Fruit fly (Drosophila melanogaster) Kc167 (cell line): ENCODE measurements around the gene dec.

ENCODE experiments used
- Myc ChIP-seq: fragments of >200 bp; optimal IDR thresholded peaks from 2 replicates; lab custom pipeline; 2017; ENCODE audit warnings: missing external identifiers
- Sin3A ChIP-seq: fragments of >200 bp; optimal IDR thresholded peaks from 2 replicates; lab custom pipeline; 2018; ENCODE audit warnings: missing external identifiers
- h ChIP-seq: fragments of >200 bp; optimal IDR thresholded peaks from 3 replicates; lab custom pipeline; 2018; ENCODE audit warnings: missing external identifiers
- insv ChIP-seq: fragments of >200 bp; optimal IDR thresholded peaks from 3 replicates; lab custom pipeline; 2018; ENCODE audit warnings: missing external identifiers
- psq ChIP-seq: fragments of >200 bp; optimal IDR thresholded peaks from 2 replicates; lab custom pipeline; 2017; ENCODE audit warnings: missing external identifiers
- ttk ChIP-seq: sonication (Bioruptor generic); optimal IDR thresholded peaks from 2 replicates; lab custom pipeline; 2017; ENCODE audit warnings: missing external identifiers

dec gene

DNA sequence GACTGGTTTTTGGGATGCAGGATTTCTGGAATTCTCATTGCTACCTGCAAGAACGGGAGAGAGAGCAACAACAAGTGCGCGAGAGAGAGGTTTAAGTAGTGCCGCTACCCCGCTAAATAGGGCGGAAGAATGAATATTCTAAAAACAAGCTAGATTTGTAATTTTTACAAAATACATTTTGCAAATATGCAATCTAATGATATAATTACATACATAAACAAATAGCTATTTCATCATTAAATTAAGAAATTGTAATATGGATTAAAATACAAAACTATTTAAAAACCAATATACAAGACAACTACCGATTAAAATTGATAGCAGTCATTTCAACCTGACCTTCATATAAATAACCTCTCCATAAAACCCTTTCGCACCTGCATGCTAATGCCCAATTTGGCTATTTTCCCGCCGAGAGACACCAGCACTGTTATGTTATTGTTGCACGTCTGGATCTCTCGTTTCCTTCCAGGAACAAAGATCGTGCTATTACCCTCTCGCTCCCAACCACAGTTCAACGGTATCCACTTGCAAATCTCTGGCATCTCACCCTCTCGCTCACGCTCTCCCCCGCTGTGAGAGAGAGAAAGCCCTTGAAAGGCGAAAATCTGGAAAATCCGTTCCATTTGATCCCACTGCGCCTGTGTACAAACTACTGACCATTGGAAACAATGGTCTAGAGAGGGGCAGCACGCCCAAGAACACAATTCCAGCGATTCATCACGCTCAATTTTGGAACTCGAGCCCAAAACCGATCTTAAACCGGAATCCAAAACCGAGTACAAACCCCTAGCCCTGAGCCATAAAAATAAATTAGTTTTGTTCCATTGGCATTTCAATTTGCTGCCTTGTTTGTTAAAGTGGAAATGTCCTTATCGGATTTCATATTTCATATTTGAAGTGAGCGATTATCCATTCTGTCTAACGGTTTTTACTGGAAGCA, 18.8 kb upstream of the dec start, which contains the start of gene Nek2:
Gene Nek2, minus strand, starts transcription at position 51 of the 943 bp plus-strand sequence.
- TF ChIP-seq Myc (lab: Kevin White, UChicago) (no peak), Sin3A (no peak), insv (lab: Kevin White, UChicago) (no peak), ttk (no peak), h (lab: Kevin White, UChicago) (no peak)

DNA sequence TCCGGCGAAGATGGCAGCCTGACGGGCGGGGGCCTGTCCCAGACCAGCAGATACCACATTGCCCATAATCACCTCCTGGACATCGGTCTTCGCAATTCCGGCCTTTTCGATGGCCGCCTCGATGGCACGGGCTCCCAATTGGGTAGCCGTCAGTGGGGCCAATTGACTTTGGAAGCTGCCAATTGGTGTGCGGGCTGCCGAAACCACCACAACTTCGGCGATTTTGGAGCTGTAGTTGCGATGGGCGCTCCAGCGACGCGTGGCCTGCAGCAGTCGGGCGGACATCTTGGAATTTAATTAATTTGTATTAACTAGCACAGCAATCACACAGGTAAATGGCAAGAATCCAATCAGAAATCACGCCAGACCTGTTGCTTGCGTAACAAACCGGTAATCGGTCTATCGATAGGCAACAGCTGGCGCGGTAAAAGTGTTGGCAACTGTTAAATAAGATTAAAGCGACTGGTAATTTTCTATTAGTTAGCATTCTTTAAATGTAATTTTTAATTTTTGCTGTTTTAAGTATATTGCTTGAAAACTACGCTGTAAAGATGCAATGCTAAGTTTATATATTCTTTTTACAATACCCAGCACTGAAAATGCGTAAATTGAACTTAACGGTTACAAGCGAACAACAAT, 15.5 kb upstream of the dec start, which contains the start of gene Acat1:
Gene Acat1, minus strand, starts transcription at position 400 of the 639 bp plus-strand sequence.
- TF ChIP-seq Sin3A (no peak), Myc (lab: Kevin White, UChicago) (no peak), insv (lab: Kevin White, UChicago) (no peak), h (lab: Kevin White, UChicago) (no peak), ttk (no peak), psq (lab: Kevin White, UChicago) (no peak)

DNA sequence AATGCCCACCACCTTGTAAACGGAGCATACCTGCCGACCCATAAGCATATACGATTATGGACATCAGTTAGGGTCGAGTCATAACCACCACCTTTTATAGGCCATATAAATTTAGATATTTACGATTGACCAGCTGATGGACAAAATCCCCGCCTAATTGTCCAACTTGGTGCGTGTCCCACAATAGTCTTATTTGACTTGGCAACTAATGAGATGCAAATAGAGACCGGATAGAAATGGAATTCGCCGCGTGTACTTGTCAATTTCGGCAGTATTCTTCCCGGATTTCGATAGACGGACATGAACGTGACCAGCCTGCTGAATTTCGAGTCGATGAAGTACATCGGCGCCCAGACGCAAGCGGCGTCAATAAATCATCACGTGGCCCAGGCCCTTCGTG, 11.3 kb upstream of the dec start, which contains the start of gene Ir7g:
Gene Ir7g, plus strand, starts transcription at position 301 of the 400 bp plus-strand sequence.
- TF ChIP-seq Sin3A (no peak), h (lab: Kevin White, UChicago) (no peak), ttk (no peak), insv (lab: Kevin White, UChicago) (no peak), Myc (lab: Kevin White, UChicago) (no peak), psq (lab: Kevin White, UChicago) (no peak)

DNA sequence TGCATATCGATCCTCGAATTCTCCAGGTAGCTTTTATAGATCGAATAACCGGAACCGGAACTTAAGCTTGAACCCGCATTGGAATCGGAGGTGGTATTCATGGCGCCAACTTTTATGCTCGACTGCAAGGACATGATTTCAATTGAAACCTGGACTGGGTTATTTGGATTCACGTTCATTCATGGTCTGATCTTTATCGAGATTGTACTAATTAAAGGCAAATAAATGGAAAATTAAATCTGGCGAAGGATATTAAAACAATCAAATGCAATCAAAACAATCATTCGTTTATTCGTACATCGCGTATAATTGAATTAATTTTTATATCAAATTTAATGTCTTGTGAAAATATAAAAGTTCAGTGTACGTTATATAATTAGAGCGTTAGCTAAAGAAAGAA, 10.9 kb upstream of the dec start, which contains the start of gene Ir7f:
Gene Ir7f, minus strand, starts transcription at position 101 of the 400 bp plus-strand sequence.
- TF ChIP-seq ttk (no peak), h (lab: Kevin White, UChicago) (no peak), Myc (lab: Kevin White, UChicago) (no peak), psq (lab: Kevin White, UChicago) (no peak), Sin3A (no peak), insv (lab: Kevin White, UChicago) (no peak)

DNA sequence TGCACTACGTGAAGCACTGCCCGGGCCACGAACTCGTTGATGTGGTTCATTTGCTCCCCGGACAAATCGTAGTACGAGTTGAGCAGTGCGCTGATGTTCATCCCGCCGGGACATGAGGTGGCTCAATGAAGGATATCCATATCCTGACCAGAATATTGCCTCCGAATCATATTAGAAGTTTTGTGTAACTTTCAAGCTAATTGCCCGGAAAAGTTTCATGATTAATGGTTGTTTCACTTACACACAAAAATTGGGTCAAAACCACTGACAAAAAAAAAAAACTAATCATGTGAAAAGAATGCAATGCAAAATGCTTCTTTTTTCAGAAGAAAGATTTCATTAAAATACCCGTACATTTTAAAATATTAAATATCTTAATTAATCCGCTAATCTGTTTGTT, 8.6 kb upstream of the dec start, which contains the start of gene Ir7e:
Gene Ir7e, minus strand, starts transcription at position 101 of the 400 bp plus-strand sequence.
- TF ChIP-seq insv (lab: Kevin White, UChicago) = no peak

DNA sequence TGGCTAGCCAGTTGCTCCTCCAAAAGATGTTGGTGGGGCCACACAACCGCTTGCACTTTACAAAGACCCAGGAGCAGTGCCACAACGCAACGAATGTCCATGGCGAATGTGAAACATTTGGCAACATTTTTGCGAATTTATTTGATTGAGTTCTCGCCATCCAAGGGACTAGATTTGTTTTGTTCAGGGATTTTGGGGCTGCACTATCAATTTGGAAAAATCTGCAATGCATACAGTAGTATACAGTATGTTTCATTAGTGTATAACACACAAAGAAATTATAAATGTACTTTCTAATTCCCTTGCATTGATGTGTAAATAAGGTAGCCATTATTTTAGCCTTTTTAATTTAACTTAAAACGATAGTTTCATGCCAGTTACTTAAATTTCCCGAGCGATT, 5.7 kb upstream of the dec start, which contains the start of gene Ir7d:
Gene Ir7d, minus strand, starts transcription at position 101 of the 400 bp plus-strand sequence.
- TF ChIP-seq Sin3A = no peak
- no peak for TF ChIP-seq h (lab: Kevin White, UChicago)
- no peak for TF ChIP-seq psq (lab: Kevin White, UChicago)
- TF ChIP-seq ttk = no peak
- no peak for TF ChIP-seq insv (lab: Kevin White, UChicago)
- TF ChIP-seq Myc (lab: Kevin White, UChicago) = no peak

DNA sequence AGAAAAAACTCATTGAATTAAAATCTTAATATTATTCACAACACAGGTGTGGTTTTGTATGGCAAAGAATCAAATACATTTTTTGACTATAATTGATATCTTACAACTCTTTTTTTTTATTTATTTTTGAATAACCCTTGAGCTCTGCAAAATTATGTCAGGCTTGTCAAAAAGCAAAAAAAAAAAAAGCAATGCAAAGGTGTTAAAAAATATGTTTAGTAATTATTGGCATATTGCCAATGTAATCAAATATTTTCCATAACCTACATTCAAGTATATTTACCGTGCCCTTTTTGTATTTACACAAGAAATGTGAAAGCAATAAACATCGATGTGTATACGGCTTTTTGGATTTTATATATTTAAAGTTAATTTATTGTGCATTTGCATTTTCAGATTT, 1.1 kb upstream of the dec start, which contains the start of gene Ir7c:
Gene Ir7c, plus strand, starts transcription at position 301 of the 400 bp plus-strand sequence.
- TF ChIP-seq insv (lab: Kevin White, UChicago) (no peak), ttk (no peak), Sin3A (no peak), psq (lab: Kevin White, UChicago) (no peak), Myc (lab: Kevin White, UChicago) (no peak), h (lab: Kevin White, UChicago) (no peak)

DNA sequence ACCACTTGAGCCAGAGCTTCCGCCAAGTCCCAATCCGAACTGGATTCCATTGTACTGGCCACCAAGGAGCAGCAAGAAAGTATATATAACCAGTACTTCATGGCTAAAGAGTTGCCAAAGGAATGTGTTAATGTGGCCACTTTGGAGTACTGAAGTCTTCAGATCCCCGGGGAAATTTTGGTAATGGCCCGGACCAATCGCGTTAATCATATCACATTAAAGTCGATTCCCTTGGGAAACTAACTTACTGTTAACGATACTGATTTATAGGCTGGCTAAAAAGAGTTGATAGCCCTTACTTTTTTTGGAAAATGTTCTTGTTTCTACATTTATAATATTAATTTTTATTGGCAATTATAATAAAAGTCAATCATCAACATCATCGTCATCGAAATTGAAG, 6.2 kb downstream of the dec start, which contains the start of gene Ir7b:
Gene Ir7b, minus strand, starts transcription at position 101 of the 400 bp plus-strand sequence.
- TF ChIP-seq insv (lab: Kevin White, UChicago) = no peak
- no peak for TF ChIP-seq Sin3A
- TF ChIP-seq psq (lab: Kevin White, UChicago) = no peak
- TF ChIP-seq h (lab: Kevin White, UChicago) = no peak
- no peak for TF ChIP-seq Myc (lab: Kevin White, UChicago)
- TF ChIP-seq ttk = no peak

DNA sequence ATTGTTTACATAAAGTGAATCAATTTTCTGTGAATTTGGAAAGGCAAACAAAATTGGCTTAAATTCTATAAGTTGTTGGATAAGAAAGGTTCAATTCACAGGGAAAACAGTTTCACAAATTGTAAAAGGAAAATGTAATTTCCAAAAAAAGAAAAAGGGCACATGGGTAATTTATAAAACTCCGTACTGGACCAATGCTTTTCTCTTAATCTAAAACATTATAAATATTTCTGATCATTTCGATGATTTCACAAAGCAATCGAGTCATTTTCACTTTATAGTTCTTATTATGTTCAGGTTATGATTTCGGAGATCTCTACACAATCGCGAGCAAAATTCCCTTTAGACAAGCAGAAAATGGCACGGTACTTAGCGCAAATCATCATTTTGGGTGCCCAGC, 15.1 kb downstream of the dec start, which contains the start of gene CG1409:
Gene CG1409, plus strand, starts transcription at position 301 of the 400 bp plus-strand sequence.
- TF ChIP-seq insv (lab: Kevin White, UChicago) = no peak
- TF ChIP-seq Myc (lab: Kevin White, UChicago) = no peak
- TF ChIP-seq Sin3A = no peak

DNA sequence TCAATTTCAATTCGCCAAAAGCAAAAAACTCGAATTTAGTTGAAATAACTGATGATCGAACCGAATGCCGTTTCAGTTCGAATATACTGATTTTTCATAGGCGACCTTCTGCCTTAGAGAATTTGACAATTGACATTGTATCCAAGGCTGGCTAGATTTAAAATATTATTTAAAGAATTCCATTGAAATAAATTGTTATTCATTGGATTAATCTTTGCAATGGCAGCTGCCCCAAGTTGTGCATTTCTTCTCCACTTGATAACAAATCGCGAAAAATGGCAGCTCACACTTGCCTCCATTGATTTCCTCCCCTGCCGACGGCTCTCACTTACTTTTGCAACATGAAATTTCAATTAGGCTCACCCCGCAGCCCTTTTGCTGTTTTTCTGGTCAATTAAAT, 18.9 kb downstream of the dec start, which contains the start of gene CG10920:
Gene CG10920, minus strand, starts transcription at position 101 of the 400 bp plus-strand sequence.
- no peak for TF ChIP-seq insv (lab: Kevin White, UChicago)
- TF ChIP-seq psq (lab: Kevin White, UChicago) = no peak
- TF ChIP-seq Myc (lab: Kevin White, UChicago) = no peak
- no peak for TF ChIP-seq Sin3A
- no peak for TF ChIP-seq h (lab: Kevin White, UChicago)

DNA sequence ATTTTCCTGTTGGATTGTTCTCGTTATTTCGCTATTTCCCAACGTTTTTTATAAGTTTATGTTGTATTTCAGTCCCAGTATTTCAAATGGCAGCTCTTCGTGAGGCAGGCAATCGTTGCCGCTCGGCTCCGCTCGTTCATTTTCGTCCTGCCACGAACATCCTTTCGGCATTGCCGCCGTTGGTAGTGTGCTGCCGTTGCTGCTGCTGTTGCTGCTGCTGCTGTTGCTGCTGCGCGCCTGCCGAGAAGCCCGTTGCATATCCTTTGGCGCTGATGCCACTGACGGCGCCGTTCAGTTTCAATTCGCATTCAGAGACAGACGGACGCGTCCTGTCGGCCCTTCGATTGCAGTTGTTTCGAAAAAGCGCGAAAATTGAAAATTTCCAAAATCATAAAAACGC, 47.1 kb downstream of the dec start, which contains the start of gene CARPA:
Gene CARPA, plus strand, starts transcription at position 301 of the 400 bp plus-strand sequence.
- TF ChIP-seq Sin3A (no peak), psq (lab: Kevin White, UChicago) (no peak), Myc (lab: Kevin White, UChicago) (no peak), insv (lab: Kevin White, UChicago) (no peak), ttk (no peak), h (lab: Kevin White, UChicago) (no peak)
